Fruit fly (Drosophila melanogaster) whole organism, wandering third instar larva: ENCODE results near the gene CG2021.

Experiments used
- CG32264 ChIP-seq: fragments of 200-800 bp; sonication (Bioruptor generic); optimal IDR thresholded peaks from 2 replicates; lab custom pipeline; 2016; ENCODE audit warnings: missing biosample characterization, missing genetic modification characterization
- CG9705 ChIP-seq: fragments of 200-800 bp; sonication (Bioruptor generic); optimal IDR thresholded peaks from 2 replicates; lab custom pipeline; 2018; ENCODE audit warnings: missing biosample characterization, mild to moderate bottlenecking, missing genetic modification characterization
- Mio ChIP-seq: sonication (Bioruptor generic); optimal IDR thresholded peaks from 2 replicates; lab custom pipeline; 2016; ENCODE audit warnings: missing biosample characterization, missing genetic modification characterization
- Myc ChIP-seq: fragments of >200 bp; optimal IDR thresholded peaks from 2 replicates; lab custom pipeline; 2017
- N ChIP-seq: fragments of >200 bp; optimal IDR thresholded peaks from 2 replicates; lab custom pipeline; 2018; ENCODE audit warnings: missing biosample characterization, missing external identifiers, missing genetic modification characterization
- Sp1 ChIP-seq: fragments of 200-800 bp; sonication (Bioruptor generic); optimal IDR thresholded peaks from 3 replicates; lab custom pipeline; 2019; ENCODE audit warnings: missing biosample characterization, mild to moderate bottlenecking, missing genetic modification characterization, moderate library complexity
- dmrt93B ChIP-seq: fragments of 200-800 bp; sonication (Bioruptor generic); optimal IDR thresholded peaks from 2 replicates; lab custom pipeline; 2018; ENCODE audit warnings: missing biosample characterization, mild to moderate bottlenecking, missing genetic modification characterization
- dsf ChIP-seq: sonication (Bioruptor generic); optimal IDR thresholded peaks from 2 replicates; lab custom pipeline; 2016; ENCODE audit warnings: missing biosample characterization, missing genetic modification characterization, borderline replicate concordance
- foxo ChIP-seq, 2 experiments: fragments of 200-800 bp; sonication (Bioruptor generic); optimal IDR thresholded peaks; 2 replicates in 1 of 2; 3 replicates in 1 of 2; lab custom pipeline; 2016 to 2017; ENCODE audit warnings: missing biosample characterization in 2 of 2, missing genetic modification characterization in 2 of 2
- fru ChIP-seq: fragments of 200-800 bp; sonication (Bioruptor generic); optimal IDR thresholded peaks from 3 replicates; lab custom pipeline; 2016; ENCODE audit warnings: missing biosample characterization, mild to moderate bottlenecking, missing genetic modification characterization
- h ChIP-seq: fragments of 200-800 bp; sonication (Bioruptor generic); optimal IDR thresholded peaks from 3 replicates; lab custom pipeline; 2016; ENCODE audit warnings: missing biosample characterization, mild to moderate bottlenecking, missing genetic modification characterization
- pan ChIP-seq: fragments of >200 bp; optimal IDR thresholded peaks from 2 replicates; lab custom pipeline; 2017
- psq ChIP-seq: fragments of 200-800 bp; sonication (Bioruptor generic); optimal IDR thresholded peaks from 3 replicates; lab custom pipeline; 2017; ENCODE audit warnings: missing biosample characterization, mild to moderate bottlenecking, missing genetic modification characterization, moderate library complexity

dm6 chr3L:1784092-1784491 is 6.9 kb upstream of the CG2021 start:
- TF ChIP-seq Sp1 (no peak), CG32264 (GFP tag; lab: Kevin White, UChicago) (no peak), h (GFP tag; lab: Kevin White, UChicago) (no peak), N (GFP tag; lab: Kevin White, UChicago) (no peak), dsf (GFP tag; lab: Kevin White, UChicago) (no peak), CG9705 (GFP tag; lab: Kevin White, UChicago) (no peak), psq (no peak), foxo (GFP tag; optimal IDR thresholded peaks at IDR 0.05; lab: Kevin White, UChicago) (no peak), fru (GFP tag; lab: Kevin White, UChicago) (no peak), dmrt93B (GFP tag; lab: Kevin White, UChicago) (no peak), pan (lab: Kevin White, UChicago) (no peak), Mio (GFP tag; lab: Kevin White, UChicago) (no peak), Myc (lab: Kevin White, UChicago) (no peak)
